Worm (Caenorhabditis elegans) whole organism, L2 larva: Measurements from ENCODE around the gene clec-162.

Experiments used
- aly-2 ChIP-seq: fragments of 150-350 bp; optimal IDR thresholded peaks from 2 replicates; lab custom pipeline; 2014; ENCODE audit warnings: missing biosample characterization, missing genetic modification characterization
- blmp-1 ChIP-seq: sonication (generic microtip); optimal IDR thresholded peaks from 2 replicates; lab custom pipeline; 2017; ENCODE audit warnings: missing genetic modification characterization, mild to moderate bottlenecking, missing compliant biosample characterization, antibody characterized with exemption, moderate library complexity; ENCODE audit not compliant: insufficient read depth
- ceh-82 ChIP-seq: fragments of 150-350 bp; optimal IDR thresholded peaks from 2 replicates; lab custom pipeline; 2014; ENCODE audit warnings: missing biosample characterization, missing genetic modification characterization
- egl-27 ChIP-seq: sonication (generic microtip); optimal IDR thresholded peaks from 3 replicates; lab custom pipeline; 2017; ENCODE audit warnings: missing biosample characterization, missing genetic modification reagents, missing genetic modification characterization
- elt-1 ChIP-seq: fragments of 150-350 bp; optimal IDR thresholded peaks from 2 replicates; lab custom pipeline; 2014; ENCODE audit warnings: missing biosample characterization, missing genetic modification characterization
- elt-3 ChIP-seq: sonication (generic microtip); optimal IDR thresholded peaks from 2 replicates; lab custom pipeline; 2017; ENCODE audit warnings: missing biosample characterization, missing genetic modification characterization
- nhr-237 ChIP-seq: fragments of 150-350 bp; optimal IDR thresholded peaks from 2 replicates; lab custom pipeline; 2014; ENCODE audit warnings: missing biosample characterization, missing genetic modification characterization
- nhr-25 ChIP-seq: fragments of 150-350 bp; sonication (generic microtip); optimal IDR thresholded peaks from 3 replicates; lab custom pipeline; 2014; ENCODE audit warnings: missing biosample characterization, missing genetic modification characterization
- skn-1 ChIP-seq: sonication (generic microtip); optimal IDR thresholded peaks from 2 replicates; lab custom pipeline; 2017; ENCODE audit warnings: missing biosample characterization, missing genetic modification characterization
- snpc-4 ChIP-seq: fragments of 150-350 bp; optimal IDR thresholded peaks from 2 replicates; lab custom pipeline; 2014; ENCODE audit warnings: missing biosample characterization, missing genetic modification characterization
- unc-62 ChIP-seq: fragments of 150-350 bp; optimal IDR thresholded peaks from 2 replicates; lab custom pipeline; 2014; ENCODE audit warnings: missing biosample characterization, missing genetic modification reagents, missing genetic modification characterization
- ztf-11 ChIP-seq: sonication (generic microtip); optimal IDR thresholded peaks from 2 replicates; lab custom pipeline; 2017; ENCODE audit warnings: missing biosample characterization, missing genetic modification characterization

- no peak for TF ChIP-seq ztf-11 (tag; lab: Kevin White, UChicago)
- no peak for TF ChIP-seq unc-62
- no peak for TF ChIP-seq skn-1
- no peak for TF ChIP-seq elt-1 (tag; lab: Kevin White, UChicago)
- no peak for TF ChIP-seq aly-2 (tag; lab: Kevin White, UChicago)
- no peak for TF ChIP-seq egl-27 (tag; lab: Kevin White, UChicago)
- TF ChIP-seq nhr-25 (tag; lab: Kevin White, UChicago) = no peak
- no peak for TF ChIP-seq snpc-4 (tag; lab: Kevin White, UChicago)
- no peak for TF ChIP-seq ceh-82 (tag; lab: Kevin White, UChicago)
- TF ChIP-seq blmp-1 (tag; lab: Kevin White, UChicago) = no peak
- TF ChIP-seq nhr-237 (tag; lab: Kevin White, UChicago) = no peak
- no peak for TF ChIP-seq elt-3
Measured at ce11 chrIII:9772394-9772793, 47.4 kb upstream of the clec-162 start.
